Worm (Caenorhabditis elegans) whole organism, L2 larva: ENCODE measurements around the gene F23B12.1.

Source experiments
- nhr-11 ChIP-seq: fragments of 150-350 bp; optimal IDR thresholded peaks from 2 replicates; lab custom pipeline; 2014; ENCODE audit warnings: missing biosample characterization, missing genetic modification characterization
- nhr-25 ChIP-seq: fragments of 150-350 bp; sonication (generic microtip); optimal IDR thresholded peaks from 3 replicates; lab custom pipeline; 2014; ENCODE audit warnings: missing biosample characterization, missing genetic modification characterization
- nhr-77 ChIP-seq: fragments of 150-350 bp; optimal IDR thresholded peaks from 2 replicates; lab custom pipeline; 2014; ENCODE audit warnings: missing biosample characterization, missing genetic modification characterization

DNA sequence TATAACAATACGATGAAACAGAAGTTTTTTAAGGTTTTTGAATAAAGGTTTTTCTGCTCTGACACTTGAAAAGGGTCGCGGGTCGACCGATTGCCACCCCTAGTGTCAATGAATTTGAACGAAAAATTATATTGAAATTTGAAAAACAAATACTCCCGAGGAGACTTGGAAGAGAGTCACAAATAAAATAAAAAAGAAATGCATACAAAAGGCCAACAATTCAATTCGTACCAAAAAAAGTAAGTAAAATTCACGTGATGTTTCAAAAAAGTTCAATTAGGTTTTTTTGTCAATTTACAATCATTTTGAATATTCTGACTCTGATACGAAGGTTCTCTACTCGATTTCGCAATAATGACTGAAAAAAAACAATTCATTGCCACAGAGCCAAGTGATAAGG, 35.5 kb upstream of the F23B12.1 start, which contains the start of gene C15H11.1:
- TF ChIP-seq nhr-25 (tag; lab: Kevin White, UChicago) (no peak), nhr-11 (tag; lab: Kevin White, UChicago) (no peak), nhr-77 (tag; lab: Kevin White, UChicago) (no peak)
